Fruit fly (Drosophila melanogaster): Measurements from ENCODE around the gene DIP-gamma.

The DIP-gamma gene

dm6 chr3R:28904174-28904573 lies 66.0 kb downstream of the DIP-gamma start (continued):
- TF ChIP-seq Trl (optimal IDR thresholded peaks at IDR 0.05) (no peak), Trl (GFP tag; optimal IDR thresholded peaks at IDR 0.05) (no peak), CG12942 (GFP tag; optimal IDR thresholded peaks at IDR 0.05) (no peak), da (GFP tag; optimal IDR thresholded peaks at IDR 0.05) (no peak), B-H1 (GFP tag; IDR thresholded peaks at IDR 0.05) (peak; percentile 29; the same call in 1 of the 3 replicates), H2.0 (GFP tag; IDR thresholded peaks at IDR 0.05) (peak; percentile 9; the same call in 1 of the 2 replicates), ap (GFP tag; IDR thresholded peaks at IDR 0.05) (no peak), CG11560 (tag; IDR thresholded peaks at IDR 0.05) (no peak), lilli (GFP tag; optimal IDR thresholded peaks at IDR 0.05) (no peak), fd3F (GFP tag; optimal IDR thresholded peaks at IDR 0.05) (peak; percentile 22), CG16863 (GFP tag; optimal IDR thresholded peaks at IDR 0.05) (peak; percentile 9), Max (GFP tag; optimal IDR thresholded peaks at IDR 0.05) (no peak), wor (GFP tag; IDR thresholded peaks at IDR 0.05) (peak; percentile 49; the same call in 1 of the 2 replicates), vfl (GFP tag; optimal IDR thresholded peaks at IDR 0.05) (no peak), B-H2 (GFP tag; optimal IDR thresholded peaks at IDR 0.05) (no peak), CG10267 (tag; optimal IDR thresholded peaks at IDR 0.05) (peak; percentile 5), CG11085 (GFP tag; IDR thresholded peaks at IDR 0.05) (no peak), CG10274 (GFP tag; optimal IDR thresholded peaks at IDR 0.05) (no peak), Sox102F (GFP tag; optimal IDR thresholded peaks at IDR 0.05) (peak; percentile 79), cad (GFP tag; optimal IDR thresholded peaks at IDR 0.05) (no peak), tna (GFP tag; IDR thresholded peaks at IDR 0.05; ENCODE audit: partially characterized antibody) (no peak), ato (GFP tag; IDR thresholded peaks at IDR 0.05; ENCODE audit: partially characterized antibody) (no peak), ci (GFP tag; IDR thresholded peaks at IDR 0.05) (peak; percentile 54; the same call in 1 of the 3 replicates), CoRest (tag; optimal IDR thresholded peaks at IDR 0.05) (peak; percentile 46), exex (tag; optimal IDR thresholded peaks at IDR 0.05) (no peak), twi (tag; optimal IDR thresholded peaks at IDR 0.05) (no peak), wek (GFP tag; optimal IDR thresholded peaks at IDR 0.05) (no peak), Fer1 (GFP tag; optimal IDR thresholded peaks at IDR 0.05) (peak; percentile 6), CG5245 (GFP tag; optimal IDR thresholded peaks at IDR 0.05) (peak; percentile 22), jing (GFP tag; optimal IDR thresholded peaks at IDR 0.05) (peak; percentile 15), grn (GFP tag; optimal IDR thresholded peaks at IDR 0.05) (no peak), CG12071 (GFP tag; optimal IDR thresholded peaks at IDR 0.05) (peak; percentile 38), Hr78 (GFP tag; optimal IDR thresholded peaks at IDR 0.05) (no peak), CG6654 (GFP tag; optimal IDR thresholded peaks at IDR 0.05) (no peak), MTF-1 (GFP tag; optimal IDR thresholded peaks at IDR 0.05; ENCODE audit: borderline replicate concordance) (no peak), inv (GFP tag; IDR thresholded peaks at IDR 0.05; ENCODE audit: partially characterized antibody) (no peak), zen2 (GFP tag; IDR thresholded peaks at IDR 0.05; ENCODE audit: partially characterized antibody) (no peak), pho (GFP tag; optimal IDR thresholded peaks at IDR 0.05) (no peak), Chrac-16 (GFP tag; optimal IDR thresholded peaks at IDR 0.05) (no peak), D (optimal IDR thresholded peaks at IDR 0.05) (no peak), D (GFP tag; optimal IDR thresholded peaks at IDR 0.05) (peak; percentile 10), Dad (GFP tag; optimal IDR thresholded peaks at IDR 0.05) (no peak), YL-1 (GFP tag; optimal IDR thresholded peaks at IDR 0.05) (no peak), nom (GFP tag; optimal IDR thresholded peaks at IDR 0.05) (no peak), so (GFP tag; IDR thresholded peaks at IDR 0.05) (no peak), Spps (tag; optimal IDR thresholded peaks at IDR 0.05) (no peak), vvl (GFP tag; IDR thresholded peaks at IDR 0.05) (peak; percentile 70), pita (GFP tag; optimal IDR thresholded peaks at IDR 0.05) (no peak), D19B (GFP tag; optimal IDR thresholded peaks at IDR 0.05) (no peak), tap (tag; optimal IDR thresholded peaks at IDR 0.05) (peak; percentile 51), Xbp1 (GFP tag; optimal IDR thresholded peaks at IDR 0.05) (peak; percentile 14), NFAT (GFP tag; IDR thresholded peaks at IDR 0.05) (0 out of 2 replicates have a peak, but pooled peaks have one; percentile 30)

Data from whole organism, embryonic.